Worm (Caenorhabditis elegans) whole organism, L2 larva: ENCODE results near the gene C16D9.6.

Source experiments
- F13H6.1 ChIP-seq: sonication (generic microtip); optimal IDR thresholded peaks from 2 replicates; lab custom pipeline; 2016; ENCODE audit warnings: missing genetic modification characterization, missing compliant biosample characterization
- R02D3.7 ChIP-seq: fragments of 150-350 bp; optimal IDR thresholded peaks from 2 replicates; lab custom pipeline; 2014; ENCODE audit warnings: missing biosample characterization, missing genetic modification characterization
- Y55F3AM.14 ChIP-seq: fragments of 200-800 bp; sonication (Bioruptor generic); optimal IDR thresholded peaks from 2 replicates; lab custom pipeline; 2018; ENCODE audit warnings: mild to moderate bottlenecking, missing genetic modification characterization, missing compliant biosample characterization
- ZK546.5 ChIP-seq: sonication (generic microtip); optimal IDR thresholded peaks from 2 replicates; lab custom pipeline; 2017; ENCODE audit warnings: missing biosample characterization, missing genetic modification characterization
- alr-1 ChIP-seq: fragments of 150-350 bp; optimal IDR thresholded peaks from 2 replicates; lab custom pipeline; 2014; ENCODE audit warnings: missing biosample characterization, missing genetic modification characterization
- aly-2 ChIP-seq: fragments of 150-350 bp; optimal IDR thresholded peaks from 2 replicates; lab custom pipeline; 2014; ENCODE audit warnings: missing biosample characterization, missing genetic modification characterization
- blmp-1 ChIP-seq: sonication (generic microtip); optimal IDR thresholded peaks from 2 replicates; lab custom pipeline; 2017; ENCODE audit warnings: missing genetic modification characterization, mild to moderate bottlenecking, missing compliant biosample characterization, antibody characterized with exemption, moderate library complexity; ENCODE audit not compliant: insufficient read depth
- ceh-16 ChIP-seq: fragments of 150-350 bp; optimal IDR thresholded peaks from 2 replicates; lab custom pipeline; 2014; ENCODE audit warnings: missing biosample characterization, missing genetic modification characterization
- ceh-82 ChIP-seq: fragments of 150-350 bp; optimal IDR thresholded peaks from 2 replicates; lab custom pipeline; 2014; ENCODE audit warnings: missing biosample characterization, missing genetic modification characterization
- crh-2 ChIP-seq: sonication (generic microtip); optimal IDR thresholded peaks from 2 replicates; lab custom pipeline; 2017; ENCODE audit warnings: missing biosample characterization, missing genetic modification characterization
- elt-1 ChIP-seq: fragments of 150-350 bp; optimal IDR thresholded peaks from 2 replicates; lab custom pipeline; 2014; ENCODE audit warnings: missing biosample characterization, missing genetic modification characterization
- elt-3 ChIP-seq: sonication (generic microtip); optimal IDR thresholded peaks from 2 replicates; lab custom pipeline; 2017; ENCODE audit warnings: missing biosample characterization, missing genetic modification characterization
- fos-1 ChIP-seq: fragments of 150-350 bp; optimal IDR thresholded peaks from 2 replicates; lab custom pipeline; 2014; ENCODE audit warnings: missing biosample characterization, missing genetic modification characterization
- gmeb-1 ChIP-seq: fragments of 150-350 bp; optimal IDR thresholded peaks from 2 replicates; lab custom pipeline; 2014; ENCODE audit warnings: missing biosample characterization, missing genetic modification characterization
- lin-11 ChIP-seq: fragments of 150-350 bp; sonication (generic microtip); optimal IDR thresholded peaks from 2 replicates; lab custom pipeline; 2014; ENCODE audit warnings: missing biosample characterization, missing genetic modification characterization, inconsistent platforms, mixed read lengths
- lin-13 ChIP-seq: fragments of 150-350 bp; optimal IDR thresholded peaks from 2 replicates; lab custom pipeline; 2014; ENCODE audit warnings: missing biosample characterization, missing genetic modification reagents, missing genetic modification characterization
- lin-39 ChIP-seq: fragments of 150-350 bp; optimal IDR thresholded peaks from 2 replicates; lab custom pipeline; 2014; ENCODE audit warnings: missing biosample characterization, missing genetic modification reagents, missing genetic modification characterization
- lsy-2 ChIP-seq, 2 experiments: fragments of 150-350 bp in 1 of 2; sonication (generic microtip) in 1 of 2; optimal IDR thresholded peaks; 2 replicates each; lab custom pipeline; 2014 to 2017; ENCODE audit warnings: missing biosample characterization in 2 of 2, missing genetic modification characterization in 2 of 2
- mab-5 ChIP-seq: fragments of 150-350 bp; optimal IDR thresholded peaks from 2 replicates; lab custom pipeline; 2014; ENCODE audit warnings: missing biosample characterization, missing genetic modification characterization
- mdl-1 ChIP-seq, 2 experiments: fragments of 150-350 bp in 1 of 2; sonication (generic microtip) in 1 of 2; optimal IDR thresholded peaks; 2 replicates each; lab custom pipeline; 2017; ENCODE audit warnings: missing biosample characterization in 2 of 2, missing genetic modification characterization in 2 of 2
- nhr-10 ChIP-seq: sonication (generic microtip); optimal IDR thresholded peaks from 2 replicates; lab custom pipeline; 2017; ENCODE audit warnings: missing biosample characterization, missing genetic modification characterization
- nhr-11 ChIP-seq: fragments of 150-350 bp; optimal IDR thresholded peaks from 2 replicates; lab custom pipeline; 2014; ENCODE audit warnings: missing biosample characterization, missing genetic modification characterization
- nhr-12 ChIP-seq: fragments of 150-350 bp; optimal IDR thresholded peaks from 2 replicates; lab custom pipeline; 2014; ENCODE audit warnings: missing biosample characterization, missing genetic modification characterization
- nhr-129 ChIP-seq: fragments of 150-350 bp; optimal IDR thresholded peaks from 2 replicates; lab custom pipeline; 2014; ENCODE audit warnings: missing biosample characterization, missing genetic modification characterization
- nhr-21 ChIP-seq: fragments of 150-350 bp; optimal IDR thresholded peaks from 2 replicates; lab custom pipeline; 2014; ENCODE audit warnings: missing biosample characterization, missing genetic modification characterization
- nhr-23 ChIP-seq: fragments of 150-350 bp; optimal IDR thresholded peaks from 2 replicates; lab custom pipeline; 2014; ENCODE audit warnings: missing biosample characterization, missing genetic modification reagents, missing genetic modification characterization
- nhr-6 ChIP-seq: fragments of 150-350 bp; optimal IDR thresholded peaks from 2 replicates; lab custom pipeline; 2014; ENCODE audit warnings: missing biosample characterization, missing genetic modification characterization
- peb-1 ChIP-seq: fragments of 150-350 bp; optimal IDR thresholded peaks from 2 replicates; lab custom pipeline; 2014; ENCODE audit warnings: missing biosample characterization, missing genetic modification characterization
- sem-4 ChIP-seq: fragments of 150-350 bp; optimal IDR thresholded peaks from 2 replicates; lab custom pipeline; 2014; ENCODE audit warnings: missing biosample characterization, missing genetic modification reagents, missing genetic modification characterization
- sma-3 ChIP-seq: sonication (generic microtip); optimal IDR thresholded peaks from 2 replicates; lab custom pipeline; 2016; ENCODE audit warnings: missing genetic modification reagents, missing genetic modification characterization, missing compliant biosample characterization
- sma-9 ChIP-seq, 2 experiments: fragments of 150-350 bp in 1 of 2; sonication (generic microtip) in 1 of 2; optimal IDR thresholded peaks; 2 replicates each; lab custom pipeline; 2014 to 2016; ENCODE audit warnings: missing genetic modification characterization in 2 of 2, mild to moderate bottlenecking in 1 of 2, missing biosample characterization in 1 of 2, missing compliant biosample characterization in 1 of 2, missing genetic modification reagents in 1 of 2, moderate library complexity in 1 of 2
- snpc-4 ChIP-seq: fragments of 150-350 bp; optimal IDR thresholded peaks from 2 replicates; lab custom pipeline; 2014; ENCODE audit warnings: missing biosample characterization, missing genetic modification characterization
- unc-39 ChIP-seq: fragments of 150-350 bp; optimal IDR thresholded peaks from 2 replicates; lab custom pipeline; 2014; ENCODE audit warnings: missing biosample characterization, missing genetic modification characterization
- unc-55 ChIP-seq: fragments of 150-350 bp; sonication (generic microtip); optimal IDR thresholded peaks from 3 replicates; lab custom pipeline; 2014; ENCODE audit warnings: missing biosample characterization, missing genetic modification reagents, missing genetic modification characterization
- unc-62 ChIP-seq: fragments of 150-350 bp; optimal IDR thresholded peaks from 2 replicates; lab custom pipeline; 2014; ENCODE audit warnings: missing biosample characterization, missing genetic modification reagents, missing genetic modification characterization
- zag-1 ChIP-seq: fragments of 150-350 bp; optimal IDR thresholded peaks from 2 replicates; lab custom pipeline; 2014; ENCODE audit warnings: missing biosample characterization, missing genetic modification characterization
- ztf-1 ChIP-seq: fragments of 200-800 bp; sonication (Bioruptor generic); conservative IDR thresholded peaks from 2 replicates; pipeline ENCODE4 v1.3.6; 2022; ENCODE audit warnings: missing genetic modification characterization, missing compliant biosample characterization
- ztf-11 ChIP-seq: sonication (generic microtip); optimal IDR thresholded peaks from 2 replicates; lab custom pipeline; 2017; ENCODE audit warnings: missing biosample characterization, missing genetic modification characterization
- ztf-4 ChIP-seq: fragments of 150-350 bp; optimal IDR thresholded peaks from 2 replicates; lab custom pipeline; 2014; ENCODE audit warnings: missing biosample characterization, missing genetic modification characterization

Gene C16D9.6

ce11 chrV:8269878-8270277 is 19.8 kb upstream of the C16D9.6 start:
- TF ChIP-seq elt-1 (tag; lab: Kevin White, UChicago) (no peak), ceh-82 (tag; lab: Kevin White, UChicago) (no peak), sma-9 (GFP tag; optimal IDR thresholded peaks at IDR 0.05; lab: Kevin White, UChicago) (peak; percentile 55), sma-9 (tag; optimal IDR thresholded peaks at IDR 0.05; lab: Kevin White, UChicago) (no peak), peb-1 (no peak), mab-5 (tag; lab: Kevin White, UChicago) (no peak), blmp-1 (tag; lab: Kevin White, UChicago) (no peak), nhr-6 (tag; lab: Kevin White, UChicago) (no peak), nhr-129 (tag; lab: Kevin White, UChicago) (no peak), nhr-21 (no peak), sma-3 (peak; percentile 9), ztf-1 (GFP tag; lab: Robert Waterston, UW) (no peak), fos-1 (tag; lab: Kevin White, UChicago) (peak; percentile 2)
- TF ChIP-seq, all 48 proteins: peak for 3

- TF ChIP-seq nhr-23 (no peak), sma-9 (GFP tag; optimal IDR thresholded peaks at IDR 0.05; lab: Kevin White, UChicago) (peak; percentile 35), sma-9 (tag; optimal IDR thresholded peaks at IDR 0.05; lab: Kevin White, UChicago) (no peak), ztf-4 (tag; lab: Kevin White, UChicago) (no peak), nhr-21 (no peak), fos-1 (tag; lab: Kevin White, UChicago) (peak; percentile 8), nhr-10 (no peak), Y55F3AM.14 (GFP tag; lab: Kevin White, UChicago) (no peak), lin-11 (tag; lab: Kevin White, UChicago) (no peak), elt-3 (no peak), ZK546.5 (tag; lab: Kevin White, UChicago) (no peak), peb-1 (no peak), mab-5 (tag; lab: Kevin White, UChicago) (no peak), F13H6.1 (no peak), mdl-1 (tag; optimal IDR thresholded peaks at IDR 0.05; lab: Kevin White, UChicago) (no peak), lin-13 (no peak), nhr-12 (no peak), unc-62 (GFP tag; lab: Kevin White, UChicago) (no peak)
Measured at ce11 chrV:8268902-8269301, 18.8 kb upstream of the C16D9.6 start, which contains the start of the genes asp-6 and asp-12. TSS of gene asp-6 (minus strand) at chrV:8268937. TSS of gene asp-12 (plus strand) at chrV:8269210.

DNA sequence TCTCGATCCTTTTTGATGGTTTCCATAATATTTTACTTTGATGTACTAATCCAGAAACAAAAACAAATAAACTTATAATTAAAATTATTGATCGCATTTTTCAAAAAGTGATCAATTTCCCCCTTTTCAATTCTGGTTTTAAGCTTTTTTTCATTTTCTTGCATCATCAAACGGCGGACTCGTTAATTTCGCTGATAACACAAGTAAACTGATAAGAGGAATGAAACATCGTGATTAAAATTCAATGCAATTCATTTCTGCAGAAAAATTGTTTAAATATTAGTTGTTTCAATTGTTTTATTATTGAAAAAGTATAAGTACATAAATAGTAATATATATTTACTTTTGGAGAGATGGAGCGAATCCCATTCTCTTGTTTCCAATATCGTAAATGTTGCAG is 17.2 kb upstream of the C16D9.6 start:
- TF ChIP-seq nhr-10, result no peak
- peak; percentile 71 for TF ChIP-seq gmeb-1
- peak in 1 of 2 experiments; percentile 24 for TF ChIP-seq lsy-2 (tag; optimal IDR thresholded peaks at IDR 0.05; lab: Kevin White, UChicago)
- peak; percentile 16 for TF ChIP-seq lin-13
- no peak for TF ChIP-seq sem-4 (tag; lab: Kevin White, UChicago)
- TF ChIP-seq nhr-11 (tag; lab: Kevin White, UChicago), result no peak
- no peak for TF ChIP-seq lin-11 (tag; lab: Kevin White, UChicago)
- no peak for TF ChIP-seq alr-1 (tag; lab: Kevin White, UChicago)
- no peak for TF ChIP-seq zag-1 (tag; lab: Kevin White, UChicago)
- no peak for TF ChIP-seq elt-3
- TF ChIP-seq fos-1 (tag; lab: Kevin White, UChicago), result peak; percentile 73
- TF ChIP-seq nhr-23, result no peak
- TF ChIP-seq elt-1 (tag; lab: Kevin White, UChicago), result no peak
- peak; percentile 34 for TF ChIP-seq sma-3
- TF ChIP-seq crh-2 (tag; lab: Kevin White, UChicago), result peak; percentile 77
- no peak for TF ChIP-seq ceh-16 (tag; lab: Kevin White, UChicago)
- peak; percentile 63 for TF ChIP-seq sma-9 (GFP tag; optimal IDR thresholded peaks at IDR 0.05; lab: Kevin White, UChicago)
- TF ChIP-seq sma-9 (tag; optimal IDR thresholded peaks at IDR 0.05; lab: Kevin White, UChicago), result no peak
- TF ChIP-seq nhr-129 (tag; lab: Kevin White, UChicago), result peak; percentile 66

- no peak for TF ChIP-seq crh-2 (tag; lab: Kevin White, UChicago)
- no peak for TF ChIP-seq nhr-6 (tag; lab: Kevin White, UChicago)
- no peak for TF ChIP-seq F13H6.1
Measured at ce11 chrV:8266232-8266631, 16.1 kb upstream of the C16D9.6 start, which contains the start of gene F21F8.5. TSS of gene F21F8.5 (minus strand) at chrV:8266332.

- no peak for TF ChIP-seq elt-1 (tag; lab: Kevin White, UChicago)
- TF ChIP-seq mdl-1 (tag; optimal IDR thresholded peaks at IDR 0.05; lab: Kevin White, UChicago), result no peak
- no peak for TF ChIP-seq unc-62 (GFP tag; lab: Kevin White, UChicago)
- TF ChIP-seq ztf-11 (tag; lab: Kevin White, UChicago), result no peak
- TF ChIP-seq R02D3.7 (tag; lab: Kevin White, UChicago), result no peak
- TF ChIP-seq lsy-2 (tag; optimal IDR thresholded peaks at IDR 0.05; lab: Kevin White, UChicago), result no peak
- no peak for TF ChIP-seq aly-2
- TF ChIP-seq lin-39 (tag; lab: Kevin White, UChicago), result no peak
- TF ChIP-seq ceh-82 (tag; lab: Kevin White, UChicago), result no peak
- TF ChIP-seq alr-1 (tag; lab: Kevin White, UChicago), result no peak
- no peak for TF ChIP-seq unc-55 (GFP tag; lab: Kevin White, UChicago)
- no peak for TF ChIP-seq Y55F3AM.14 (GFP tag; lab: Kevin White, UChicago)
- TF ChIP-seq crh-2 (tag; lab: Kevin White, UChicago), result no peak
- no peak for TF ChIP-seq unc-39 (tag; lab: Kevin White, UChicago)
- TF ChIP-seq lin-11 (tag; lab: Kevin White, UChicago), result no peak
- no peak for TF ChIP-seq snpc-4 (tag; lab: Kevin White, UChicago)
- TF ChIP-seq nhr-6 (tag; lab: Kevin White, UChicago), result no peak
Measured at ce11 chrV:8263941-8264340, 13.8 kb upstream of the C16D9.6 start, which contains the start of gene C16D9.9. TSS of gene C16D9.9 (plus strand) at chrV:8264241.
